Worm (Caenorhabditis elegans) whole organism, late embryonic: ENCODE measurements around the gene F02H6.6.

Source experiments
- C38D4.7 ChIP-seq: fragments of 200-800 bp; sonication (Bioruptor generic); optimal IDR thresholded peaks from 2 replicates; lab custom pipeline; 2018; ENCODE audit warnings: mild to moderate bottlenecking, missing genetic modification characterization, moderate library complexity, missing compliant biosample characterization
- T23F11.4 ChIP-seq: fragments of 200-800 bp; sonication (Bioruptor generic); optimal IDR thresholded peaks from 2 replicates; lab custom pipeline; 2018; ENCODE audit warnings: mild to moderate bottlenecking, missing genetic modification characterization, missing compliant biosample characterization
- Y22D7AL.16 ChIP-seq: sonication (generic microtip); optimal IDR thresholded peaks from 2 replicates; lab custom pipeline; 2016; ENCODE audit warnings: missing genetic modification characterization, missing compliant biosample characterization
- ama-1 ChIP-seq: fragments of 150-350 bp; optimal IDR thresholded peaks from 2 replicates; lab custom pipeline; 2014
- ceh-34 ChIP-seq: sonication (generic microtip); optimal IDR thresholded peaks from 2 replicates; lab custom pipeline; 2016; ENCODE audit warnings: mild to moderate bottlenecking, missing genetic modification characterization, missing compliant biosample characterization
- dmd-4 ChIP-seq: sonication (generic microtip); optimal IDR thresholded peaks from 2 replicates; lab custom pipeline; 2016; ENCODE audit warnings: borderline replicate concordance, missing genetic modification characterization, missing compliant biosample characterization
- dve-1 ChIP-seq: sonication (generic microtip); optimal IDR thresholded peaks from 2 replicates; lab custom pipeline; 2017; ENCODE audit warnings: antibody characterized with exemption, mild to moderate bottlenecking, missing genetic modification characterization, missing compliant biosample characterization
- fkh-6 ChIP-seq: sonication (generic microtip); optimal IDR thresholded peaks from 2 replicates; lab custom pipeline; 2016; ENCODE audit warnings: missing genetic modification characterization, missing compliant biosample characterization
- gmeb-2 ChIP-seq: sonication (generic microtip); optimal IDR thresholded peaks from 2 replicates; lab custom pipeline; 2016; ENCODE audit warnings: missing genetic modification characterization, inconsistent platforms, missing compliant biosample characterization
- madf-2 ChIP-seq: sonication (generic microtip); optimal IDR thresholded peaks from 2 replicates; lab custom pipeline; 2017; ENCODE audit warnings: missing genetic modification characterization, missing compliant biosample characterization
- nhr-11 ChIP-seq: fragments of 150-350 bp; optimal IDR thresholded peaks from 2 replicates; lab custom pipeline; 2014; ENCODE audit warnings: missing biosample characterization, missing genetic modification characterization
- pros-1 ChIP-seq: fragments of 150-350 bp; optimal IDR thresholded peaks from 2 replicates; lab custom pipeline; 2014; ENCODE audit warnings: missing biosample characterization, missing genetic modification reagents, missing genetic modification characterization
- unc-55 ChIP-seq: sonication (generic microtip); optimal IDR thresholded peaks from 2 replicates; lab custom pipeline; 2017; ENCODE audit warnings: missing biosample characterization, missing genetic modification reagents, missing genetic modification characterization

DNA sequence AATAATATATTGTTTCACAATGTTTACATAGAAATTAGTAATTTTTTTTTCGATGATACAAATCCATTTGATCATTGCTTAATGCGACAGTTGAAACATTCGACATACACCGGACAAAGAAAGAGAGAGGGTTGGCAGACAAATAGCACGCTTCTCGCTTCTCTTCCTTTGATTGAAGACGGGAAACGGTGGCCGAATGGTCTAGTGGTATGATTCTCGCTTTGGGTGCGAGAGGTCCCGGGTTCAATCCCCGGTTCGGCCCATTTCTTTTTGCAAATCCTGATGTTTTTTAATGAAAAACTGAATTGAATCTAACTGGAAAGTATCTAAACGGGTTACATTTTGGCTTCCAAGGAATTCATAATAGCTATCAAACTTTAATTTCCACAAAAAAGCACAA is 5.8 kb downstream of the F02H6.6 start:
- no peak for TF ChIP-seq ceh-34 (tag; lab: Kevin White, UChicago)
- TF ChIP-seq unc-55 (GFP tag; lab: Kevin White, UChicago) = no peak
- TF ChIP-seq T23F11.4 = no peak
- no peak for TF ChIP-seq dve-1 (tag; lab: Kevin White, UChicago)
- TF ChIP-seq C38D4.7 = peak; percentile 1
- no peak for TF ChIP-seq Y22D7AL.16
- TF ChIP-seq dmd-4 = no peak
- peak; percentile 36 for TF ChIP-seq gmeb-2 (tag; lab: Kevin White, UChicago)
- TF ChIP-seq nhr-11 (tag; lab: Kevin White, UChicago) = no peak
- TF ChIP-seq fkh-6 (tag; lab: Kevin White, UChicago) = no peak
- no peak for TF ChIP-seq pros-1
- TF ChIP-seq madf-2 (tag; lab: Kevin White, UChicago) = no peak
- no peak for TF ChIP-seq ama-1 (lab: Kevin White, UChicago)
